Fruit fly (Drosophila melanogaster) whole organism, embryonic: Measurements from ENCODE around the gene ABCB7.

Experiments used
- CG10209 ChIP-seq: fragments of 200-800 bp; sonication (Bioruptor generic); optimal IDR thresholded peaks from 3 replicates; lab custom pipeline; 2017; ENCODE audit warnings: missing biosample characterization, mild to moderate bottlenecking, missing genetic modification characterization, missing genetic modification reagents
- CG12071 ChIP-seq: fragments of 200-800 bp; sonication (Bioruptor generic); optimal IDR thresholded peaks from 3 replicates; lab custom pipeline; 2018; ENCODE audit warnings: missing biosample characterization, mild to moderate bottlenecking, missing genetic modification characterization
- CG13775 ChIP-seq: fragments of 200-800 bp; sonication (Bioruptor generic); optimal IDR thresholded peaks from 3 replicates; lab custom pipeline; 2017; ENCODE audit warnings: missing biosample characterization, mild to moderate bottlenecking, missing genetic modification characterization
- CG15514 ChIP-seq: fragments of 200-800 bp; sonication (Bioruptor generic); optimal IDR thresholded peaks from 3 replicates; lab custom pipeline; 2017; ENCODE audit warnings: missing biosample characterization, missing genetic modification characterization, mild to moderate bottlenecking, moderate library complexity, missing genetic modification reagents
- CG16779 ChIP-seq: fragments of 200-800 bp; sonication (Bioruptor generic); IDR thresholded peaks from 2 replicates; pipeline ENCODE4 v1.3.6; 2022; ENCODE audit warnings: missing biosample characterization, missing genetic modification characterization
- CG17328 ChIP-seq: fragments of 200-800 bp; sonication (Bioruptor generic); IDR thresholded peaks from 2 replicates; pipeline ENCODE4 v1.3.6; 2022; ENCODE audit warnings: missing biosample characterization, missing genetic modification characterization
- CG2129 ChIP-seq: fragments of 200-800 bp; sonication (Bioruptor generic); IDR thresholded peaks from 2 replicates; pipeline ENCODE4 v1.3.6; 2022; ENCODE audit warnings: missing biosample characterization, missing genetic modification characterization; ENCODE audit not compliant: partially characterized antibody
- CG2875 ChIP-seq: fragments of 200-800 bp; sonication (Bioruptor generic); optimal IDR thresholded peaks from 2 replicates; lab custom pipeline; 2017; ENCODE audit warnings: missing biosample characterization, mild to moderate bottlenecking, missing genetic modification characterization, missing genetic modification reagents
- CG30403 ChIP-seq: fragments of 200-800 bp; sonication (Bioruptor generic); optimal IDR thresholded peaks from 3 replicates; lab custom pipeline; 2016; ENCODE audit warnings: missing biosample characterization, missing genetic modification characterization
- CG3163 ChIP-seq: fragments of 200-800 bp; sonication (Bioruptor generic); optimal IDR thresholded peaks from 3 replicates; lab custom pipeline; 2016; ENCODE audit warnings: missing biosample characterization, missing genetic modification characterization
- CG32772 ChIP-seq: fragments of 200-800 bp; sonication (Bioruptor generic); IDR thresholded peaks from 2 replicates; pipeline ENCODE4 v1.3.6; 2022; ENCODE audit warnings: missing biosample characterization, missing genetic modification characterization
- CG3407 ChIP-seq: fragments of 200-800 bp; sonication (Bioruptor generic); optimal IDR thresholded peaks from 2 replicates; lab custom pipeline; 2018; ENCODE audit warnings: missing biosample characterization, mild to moderate bottlenecking, missing genetic modification characterization
- CG4424 ChIP-seq: fragments of 200-800 bp; sonication (Bioruptor generic); optimal IDR thresholded peaks from 3 replicates; lab custom pipeline; 2016; ENCODE audit warnings: missing biosample characterization, missing genetic modification characterization
- CG9932 ChIP-seq: fragments of 200-800 bp; sonication (Bioruptor generic); IDR thresholded peaks from 2 replicates; pipeline ENCODE4 v1.3.6; 2022; ENCODE audit warnings: missing biosample characterization, missing genetic modification characterization
- CoRest ChIP-seq: fragments of 200-800 bp; sonication (Bioruptor generic); optimal IDR thresholded peaks from 3 replicates; lab custom pipeline; 2018; ENCODE audit warnings: missing biosample characterization, mild to moderate bottlenecking, missing genetic modification characterization, moderate library complexity
- Dbx ChIP-seq: fragments of 200-800 bp; sonication (Bioruptor generic); IDR thresholded peaks from 3 replicates; pipeline ENCODE4 v1.3.6; 2022; ENCODE audit warnings: missing biosample characterization, missing genetic modification characterization
- Fer3 ChIP-seq: fragments of 200-800 bp; sonication (Bioruptor generic); optimal IDR thresholded peaks from 2 replicates; lab custom pipeline; 2018; ENCODE audit warnings: missing biosample characterization, mild to moderate bottlenecking, missing genetic modification characterization, moderate library complexity
- Hmr ChIP-seq: fragments of 200-800 bp; sonication (Bioruptor generic); optimal IDR thresholded peaks from 3 replicates; lab custom pipeline; 2017; ENCODE audit warnings: mild to moderate bottlenecking, missing biosample characterization, missing genetic modification reagents, missing genetic modification characterization
- Lim3 ChIP-seq: fragments of 200-800 bp; sonication (Bioruptor generic); IDR thresholded peaks from 2 replicates; pipeline ENCODE4 v1.3.6; 2022; ENCODE audit warnings: missing biosample characterization, missing genetic modification characterization
- MESR4 ChIP-seq: fragments of 200-800 bp; sonication (Bioruptor generic); optimal IDR thresholded peaks from 2 replicates; lab custom pipeline; 2018; ENCODE audit warnings: missing biosample characterization, mild to moderate bottlenecking, missing genetic modification characterization, moderate library complexity
- NC2β ChIP-seq: fragments of 200-800 bp; sonication (Bioruptor generic); optimal IDR thresholded peaks from 2 replicates; lab custom pipeline; 2016; ENCODE audit warnings: missing biosample characterization, missing genetic modification characterization
- Rfx ChIP-seq: fragments of 200-800 bp; sonication (Bioruptor generic); IDR thresholded peaks from 2 replicates; pipeline ENCODE4 v1.3.6; 2022; ENCODE audit warnings: missing biosample characterization, missing genetic modification characterization
- Sry-δ ChIP-seq: fragments of 200-800 bp; sonication (Bioruptor generic); optimal IDR thresholded peaks from 2 replicates; lab custom pipeline; 2016; ENCODE audit warnings: missing biosample characterization, missing genetic modification characterization
- Trl ChIP-seq, 3 experiments: fragments of >200 bp in 2 of 3; fragments of 200-800 bp in 1 of 3; sonication (Bioruptor generic) in 1 of 3; optimal IDR thresholded peaks; 2 replicates in 1 of 3; 3 replicates in 2 of 3; lab custom pipeline; 2016 to 2017; ENCODE audit warnings: missing biosample characterization in 1 of 3, missing genetic modification characterization in 1 of 3
- al ChIP-seq: fragments of 200-800 bp; sonication (Bioruptor generic); IDR thresholded peaks from 2 replicates; pipeline ENCODE4 v1.3.6; 2022; ENCODE audit warnings: missing biosample characterization, missing genetic modification characterization
- az2 ChIP-seq: fragments of 200-800 bp; sonication (Bioruptor generic); optimal IDR thresholded peaks from 3 replicates; lab custom pipeline; 2016; ENCODE audit warnings: missing biosample characterization, missing genetic modification characterization
- crol ChIP-seq: fragments of 200-800 bp; sonication (Bioruptor generic); IDR thresholded peaks from 2 replicates; pipeline ENCODE4 v1.3.6; 2022; ENCODE audit warnings: missing biosample characterization, missing genetic modification characterization
- esg ChIP-seq: fragments of 200-800 bp; sonication (Bioruptor generic); conservative IDR thresholded peaks from 2 replicates; pipeline ENCODE4 v1.3.6; 2022; ENCODE audit warnings: missing biosample characterization, missing genetic modification characterization
- ewg ChIP-seq: fragments of 200-800 bp; sonication (Bioruptor generic); optimal IDR thresholded peaks from 3 replicates; lab custom pipeline; 2017; ENCODE audit warnings: mild to moderate bottlenecking, missing biosample characterization, missing genetic modification reagents, missing genetic modification characterization
- gce ChIP-seq: fragments of 200-800 bp; sonication (Bioruptor generic); IDR thresholded peaks from 3 replicates; pipeline ENCODE4 v1.3.6; 2022; ENCODE audit warnings: missing biosample characterization, missing genetic modification characterization
- gcm ChIP-seq: fragments of 200-800 bp; sonication (Bioruptor generic); optimal IDR thresholded peaks from 2 replicates; lab custom pipeline; 2019; ENCODE audit warnings: missing biosample characterization, mild to moderate bottlenecking, missing genetic modification characterization, moderate library complexity
- hbn ChIP-seq: fragments of 200-800 bp; sonication (Bioruptor generic); IDR thresholded peaks from 2 replicates; pipeline ENCODE4 v1.3.6; 2022; ENCODE audit warnings: missing biosample characterization, missing genetic modification characterization; ENCODE audit not compliant: partially characterized antibody
- insv ChIP-seq, 2 experiments: fragments of 200-800 bp; sonication (Bioruptor generic); optimal IDR thresholded peaks; 3 replicates each; lab custom pipeline; 2016 to 2018; ENCODE audit warnings: missing biosample characterization in 2 of 2, missing genetic modification characterization in 2 of 2
- inv ChIP-seq: fragments of 200-800 bp; sonication (Bioruptor generic); IDR thresholded peaks from 2 replicates; pipeline ENCODE4 v1.3.6; 2022; ENCODE audit warnings: missing biosample characterization, missing genetic modification characterization; ENCODE audit not compliant: partially characterized antibody
- kay ChIP-seq: fragments of 200-800 bp; sonication (Bioruptor generic); optimal IDR thresholded peaks from 2 replicates; lab custom pipeline; 2016; ENCODE audit warnings: missing biosample characterization, missing genetic modification characterization
- lmd ChIP-seq: fragments of 200-800 bp; sonication (Bioruptor generic); IDR thresholded peaks from 2 replicates; pipeline ENCODE4 v1.3.6; 2022; ENCODE audit warnings: missing biosample characterization, missing genetic modification characterization
- p53 ChIP-seq: fragments of 200-800 bp; sonication (Bioruptor generic); optimal IDR thresholded peaks from 2 replicates; lab custom pipeline; 2016; ENCODE audit warnings: missing biosample characterization, missing genetic modification characterization
- pfk ChIP-seq: fragments of 200-800 bp; sonication (Bioruptor generic); optimal IDR thresholded peaks from 2 replicates; lab custom pipeline; 2018; ENCODE audit warnings: missing biosample characterization, mild to moderate bottlenecking, missing genetic modification characterization, moderate library complexity
- pho ChIP-seq: fragments of 200-800 bp; sonication (Bioruptor generic); optimal IDR thresholded peaks from 2 replicates; lab custom pipeline; 2016; ENCODE audit warnings: missing biosample characterization, missing genetic modification characterization
- pzg ChIP-seq: fragments of 200-800 bp; sonication (Bioruptor generic); optimal IDR thresholded peaks from 3 replicates; lab custom pipeline; 2018; ENCODE audit warnings: missing biosample characterization, mild to moderate bottlenecking, missing genetic modification characterization, moderate library complexity
- sc ChIP-seq, 3 experiments: fragments of >200 bp in 2 of 3; fragments of 200-800 bp in 1 of 3; sonication (Bioruptor generic) in 1 of 3; optimal IDR thresholded peaks; 2 replicates in 2 of 3; 3 replicates in 1 of 3; lab custom pipeline; 2017; ENCODE audit warnings: mild to moderate bottlenecking in 1 of 3, missing biosample characterization in 1 of 3, missing genetic modification characterization in 1 of 3, missing genetic modification reagents in 1 of 3
- scrt ChIP-seq: fragments of 200-800 bp; sonication (Bioruptor generic); optimal IDR thresholded peaks from 2 replicates; lab custom pipeline; 2018; ENCODE audit warnings: missing biosample characterization, mild to moderate bottlenecking, missing genetic modification characterization, moderate library complexity
- sens-2 ChIP-seq: fragments of 200-800 bp; sonication (Bioruptor generic); IDR thresholded peaks from 2 replicates; pipeline ENCODE4 v1.3.6; 2022; ENCODE audit warnings: missing biosample characterization, missing genetic modification characterization
- ssp ChIP-seq: fragments of 200-800 bp; sonication (Bioruptor generic); IDR thresholded peaks from 2 replicates; pipeline ENCODE4 v1.3.6; 2022; ENCODE audit warnings: missing biosample characterization, missing genetic modification characterization
- tap ChIP-seq: fragments of 200-800 bp; optimal IDR thresholded peaks from 3 replicates; lab custom pipeline; 2019; ENCODE audit warnings: missing biosample characterization, mild to moderate bottlenecking, missing genetic modification characterization, moderate library complexity
- tna ChIP-seq: fragments of 200-800 bp; sonication (Bioruptor generic); IDR thresholded peaks from 2 replicates; pipeline ENCODE4 v1.3.6; 2022; ENCODE audit warnings: missing biosample characterization, missing genetic modification characterization; ENCODE audit not compliant: partially characterized antibody
- zen2 ChIP-seq: fragments of 200-800 bp; sonication (Bioruptor generic); IDR thresholded peaks from 3 replicates; pipeline ENCODE4 v1.3.6; 2022; ENCODE audit warnings: missing biosample characterization, missing genetic modification characterization; ENCODE audit not compliant: partially characterized antibody
- zfh2 ChIP-seq: fragments of 200-800 bp; sonication (Bioruptor generic); optimal IDR thresholded peaks from 2 replicates; lab custom pipeline; 2016; ENCODE audit warnings: missing biosample characterization, missing genetic modification characterization

The ABCB7 gene

dm6 chr3L:1629064-1629777 lies 11.0 kb downstream of the ABCB7 start, which contains the start of gene GC (continued):
- TF ChIP-seq CG12071 (GFP tag; lab: Kevin White, UChicago) (no peak), esg (GFP tag; lab: Robert Waterston, UW) (peak; percentile 32; the same call in 1 of the 2 replicates), al (GFP tag; lab: Robert Waterston, UW) (no peak), p53 (no peak), CG15514 (GFP tag; lab: Kevin White, UChicago) (peak; percentile 5), Trl (optimal IDR thresholded peaks at IDR 0.05; lab: Kevin White, UChicago) (no peak), Trl (GFP tag; optimal IDR thresholded peaks at IDR 0.05; lab: Kevin White, UChicago) (no peak), CG3163 (GFP tag; lab: Kevin White, UChicago) (no peak), CG30403 (peak; percentile 15), zen2 (0 out of 3 replicates have a peak, but pooled peaks have one; percentile 25), CG17328 (no peak), CG2129 (GFP tag; lab: Robert Waterston, UW) (no peak), pfk (GFP tag; lab: Kevin White, UChicago) (no peak), sc (optimal IDR thresholded peaks at IDR 0.05; lab: Kevin White, UChicago) (no peak), sc (GFP tag; optimal IDR thresholded peaks at IDR 0.05; lab: Kevin White, UChicago) (no peak), CG10209 (GFP tag; lab: Kevin White, UChicago) (peak; percentile 26), pzg (GFP tag; lab: Kevin White, UChicago) (peak; percentile 4), Lim3 (no peak), pho (GFP tag; lab: Kevin White, UChicago) (peak; percentile 16), CG3407 (GFP tag; lab: Kevin White, UChicago) (no peak), lmd (GFP tag; lab: Robert Waterston, UW) (no peak), inv (GFP tag; lab: Robert Waterston, UW) (no peak), tna (GFP tag; lab: Robert Waterston, UW) (no peak), NC2β (GFP tag; lab: Kevin White, UChicago) (no peak), ssp (GFP tag; lab: Robert Waterston, UW) (no peak), insv (GFP tag; optimal IDR thresholded peaks at IDR 0.05; lab: Kevin White, UChicago) (no peak), gce (GFP tag; lab: Robert Waterston, UW) (no peak), MESR4 (GFP tag; lab: Kevin White, UChicago) (no peak), Fer3 (tag; lab: Kevin White, UChicago) (no peak), ewg (peak; percentile 89), gcm (GFP tag; lab: Kevin White, UChicago) (no peak), zfh2 (GFP tag; lab: Kevin White, UChicago) (no peak), crol (GFP tag; lab: Robert Waterston, UW) (no peak), CG16779 (GFP tag; lab: Robert Waterston, UW) (peak; percentile 37; the same call in 1 of the 2 replicates), CG13775 (GFP tag; lab: Kevin White, UChicago) (no peak), az2 (GFP tag; lab: Kevin White, UChicago) (no peak), CoRest (peak; percentile 5), sens-2 (GFP tag; lab: Robert Waterston, UW) (no peak), tap (tag; lab: Kevin White, UChicago) (no peak), Sry-δ (GFP tag; lab: Kevin White, UChicago) (no peak), CG2875 (no peak), CG9932 (GFP tag; lab: Robert Waterston, UW) (peak; percentile 53), Hmr (peak; percentile 49), CG4424 (no peak), hbn (GFP tag; lab: Robert Waterston, UW) (no peak), scrt (GFP tag; lab: Kevin White, UChicago) (peak; percentile 97), Rfx (0 out of 2 replicates have a peak, but pooled peaks have one; percentile 13), Dbx (GFP tag; lab: Robert Waterston, UW) (no peak), kay (GFP tag; lab: Kevin White, UChicago) (no peak), CG32772 (GFP tag; lab: Robert Waterston, UW) (peak; percentile 47; the same call in 1 of the 2 replicates)
